Fruit fly (Drosophila melanogaster): ENCODE data around the gene CycD.

CycD gene

dm6 chrX:15869843-15870242 is 39.6 kb downstream of the CycD start, which contains the start of gene CG16952 (continued):
- TF ChIP-seq sna (GFP tag; IDR thresholded peaks at IDR 0.05; ENCODE audit: partially characterized antibody) (peak; percentile 91), Sry-β (GFP tag; optimal IDR thresholded peaks at IDR 0.05) (no peak), br (optimal IDR thresholded peaks at IDR 0.05) (no peak), CG12219 (GFP tag; optimal IDR thresholded peaks at IDR 0.05) (no peak), Hr3 (GFP tag; optimal IDR thresholded peaks at IDR 0.05) (no peak), Camta (GFP tag; optimal IDR thresholded peaks at IDR 0.05) (no peak), Atf6 (GFP tag; IDR thresholded peaks at IDR 0.05) (no peak), chinmo (GFP tag; IDR thresholded peaks at IDR 0.05; ENCODE audit: partially characterized antibody) (0 out of 4 replicates have a peak, but pooled peaks have one; percentile 59), fru (optimal IDR thresholded peaks at IDR 0.05) (no peak), CG4424 (GFP tag; optimal IDR thresholded peaks at IDR 0.05) (no peak), CG43689 (GFP tag; IDR thresholded peaks at IDR 0.05) (no peak), CG2712 (tag; optimal IDR thresholded peaks at IDR 0.05) (no peak), CG5953 (GFP tag; IDR thresholded peaks at IDR 0.05) (no peak), C15 (GFP tag; IDR thresholded peaks at IDR 0.05) (no peak), Dip3 (GFP tag; optimal IDR thresholded peaks at IDR 0.05) (no peak), nom (GFP tag; optimal IDR thresholded peaks at IDR 0.05) (no peak), Lpt (GFP tag; optimal IDR thresholded peaks at IDR 0.05) (no peak), gcm2 (GFP tag; optimal IDR thresholded peaks at IDR 0.05) (no peak), CG11696 (GFP tag; IDR thresholded peaks at IDR 0.05) (no peak), sr (GFP tag; IDR thresholded peaks at IDR 0.05) (no peak), btn (GFP tag; optimal IDR thresholded peaks at IDR 0.05) (no peak), ranshi (GFP tag; IDR thresholded peaks at IDR 0.05) (no peak), Sox100B (GFP tag; optimal IDR thresholded peaks at IDR 0.05) (no peak), en (GFP tag; optimal IDR thresholded peaks at IDR 0.05) (no peak), abd-A (tag; optimal IDR thresholded peaks at IDR 0.05) (no peak), crc (GFP tag; optimal IDR thresholded peaks at IDR 0.05) (no peak), grn (GFP tag; optimal IDR thresholded peaks at IDR 0.05) (no peak), Trl (optimal IDR thresholded peaks at IDR 0.05) (no peak), Trl (GFP tag; optimal IDR thresholded peaks at IDR 0.05) (no peak), nau (GFP tag; optimal IDR thresholded peaks at IDR 0.05) (no peak), CG6175 (GFP tag; IDR thresholded peaks at IDR 0.05) (no peak), Bteb2 (GFP tag; optimal IDR thresholded peaks at IDR 0.05) (no peak), aop (GFP tag; IDR thresholded peaks at IDR 0.05) (no peak), dmrt11E (tag; optimal IDR thresholded peaks at IDR 0.05) (no peak), Rfx (GFP tag; IDR thresholded peaks at IDR 0.05) (0 out of 2 replicates have a peak, but pooled peaks have one; percentile 17), chm (GFP tag; IDR thresholded peaks at IDR 0.05) (no peak), az2 (GFP tag; optimal IDR thresholded peaks at IDR 0.05) (no peak), emc (GFP tag; optimal IDR thresholded peaks at IDR 0.05) (no peak), CG7357 (GFP tag; IDR thresholded peaks at IDR 0.05) (peak; percentile 64), CG17361 (GFP tag; IDR thresholded peaks at IDR 0.05) (peak; percentile 38; the same call in 1 of the 3 replicates), fd96Cb (tag; optimal IDR thresholded peaks at IDR 0.05) (no peak), CG14860 (GFP tag; IDR thresholded peaks at IDR 0.05; ENCODE audit: partially characterized antibody) (peak; percentile 93), CG15514 (GFP tag; optimal IDR thresholded peaks at IDR 0.05) (peak; percentile 53), Kr (GFP tag; optimal IDR thresholded peaks at IDR 0.05) (no peak), E2f2 (GFP tag; IDR thresholded peaks at IDR 0.05) (peak; percentile 65), Hr78 (GFP tag; optimal IDR thresholded peaks at IDR 0.05) (no peak), CG17612 (GFP tag; IDR thresholded peaks at IDR 0.05) (no peak), Ravus (GFP tag; IDR thresholded peaks at IDR 0.05) (no peak), Ssrp (tag; optimal IDR thresholded peaks at IDR 0.05) (no peak), Sin3A (optimal IDR thresholded peaks at IDR 0.05) (peak; percentile 23), lab (GFP tag; optimal IDR thresholded peaks at IDR 0.05) (no peak), Doc3 (GFP tag; IDR thresholded peaks at IDR 0.05; ENCODE audit: partially characterized antibody) (peak; percentile 88), CG9876 (GFP tag; optimal IDR thresholded peaks at IDR 0.05) (no peak), CG4854 (GFP tag; optimal IDR thresholded peaks at IDR 0.05) (no peak)

Data from whole organism, embryonic.